Worm (Caenorhabditis elegans) whole organism, mixed stage, embryonic: Measurements from ENCODE around the gene srx-82.
A peak's percentile ranks its signal among the peaks of the same experiment; 100 is the strongest.

ENCODE experiments used
- M03D4.4 ChIP-seq: sonication (generic microtip); optimal IDR thresholded peaks from 2 replicates; lab custom pipeline; 2017; ENCODE audit warnings: mild to moderate bottlenecking, missing genetic modification characterization, missing compliant biosample characterization
- bed-3 ChIP-seq: fragments of 200-800 bp; sonication (Bioruptor generic); optimal IDR thresholded peaks from 3 replicates; lab custom pipeline; 2018; ENCODE audit warnings: mild to moderate bottlenecking, missing genetic modification characterization, moderate library complexity, missing compliant biosample characterization
- blmp-1 ChIP-seq: fragments of 150-350 bp; optimal IDR thresholded peaks from 2 replicates; lab custom pipeline; 2014; ENCODE audit warnings: missing biosample characterization, missing genetic modification characterization
- ceh-39 ChIP-seq: fragments of 150-350 bp; optimal IDR thresholded peaks from 2 replicates; lab custom pipeline; 2014; ENCODE audit warnings: missing biosample characterization, missing genetic modification characterization
- ceh-43 ChIP-seq: fragments of 200-800 bp; sonication (Bioruptor generic); optimal IDR thresholded peaks from 2 replicates; lab custom pipeline; 2018; ENCODE audit warnings: mild to moderate bottlenecking, missing genetic modification characterization, moderate library complexity, missing compliant biosample characterization
- ceh-83 ChIP-seq: fragments of 200-800 bp; sonication (Bioruptor generic); optimal IDR thresholded peaks from 2 replicates; lab custom pipeline; 2018; ENCODE audit warnings: mild to moderate bottlenecking, missing genetic modification characterization, missing compliant biosample characterization
- ces-1 ChIP-seq: fragments of 150-350 bp; optimal IDR thresholded peaks from 2 replicates; lab custom pipeline; 2014; ENCODE audit warnings: missing biosample characterization, missing genetic modification reagents, missing genetic modification characterization
- cnd-1 ChIP-seq: fragments of 200-800 bp; sonication (Bioruptor generic); optimal IDR thresholded peaks from 2 replicates; lab custom pipeline; 2018; ENCODE audit warnings: mild to moderate bottlenecking, missing genetic modification characterization, missing compliant biosample characterization
- drap-1 ChIP-seq: fragments of 200-800 bp; sonication (Bioruptor generic); optimal IDR thresholded peaks from 3 replicates; lab custom pipeline; 2018; ENCODE audit warnings: mild to moderate bottlenecking, missing genetic modification characterization, missing compliant biosample characterization
- elt-1 ChIP-seq: sonication (generic microtip); optimal IDR thresholded peaks from 2 replicates; lab custom pipeline; 2017; ENCODE audit warnings: missing genetic modification characterization, mild to moderate bottlenecking, missing compliant biosample characterization, antibody characterized with exemption, moderate library complexity, borderline replicate concordance; ENCODE audit not compliant: insufficient read depth
- elt-3 ChIP-seq: fragments of 150-350 bp; optimal IDR thresholded peaks from 2 replicates; lab custom pipeline; 2014; ENCODE audit warnings: missing biosample characterization, missing genetic modification characterization
- flh-1 ChIP-seq: fragments of 200-800 bp; sonication (Bioruptor generic); optimal IDR thresholded peaks from 2 replicates; lab custom pipeline; 2018; ENCODE audit warnings: mild to moderate bottlenecking, missing genetic modification characterization, moderate library complexity, missing compliant biosample characterization
- ham-2 ChIP-seq: fragments of 200-800 bp; sonication (Bioruptor generic); optimal IDR thresholded peaks from 2 replicates; lab custom pipeline; 2018; ENCODE audit warnings: mild to moderate bottlenecking, missing genetic modification characterization, missing compliant biosample characterization
- hlh-1 ChIP-seq: fragments of 150-350 bp; optimal IDR thresholded peaks from 2 replicates; lab custom pipeline; 2014; ENCODE audit warnings: missing biosample characterization, missing genetic modification reagents, missing genetic modification characterization
- lin-13 ChIP-seq: fragments of 150-350 bp; optimal IDR thresholded peaks from 2 replicates; lab custom pipeline; 2014; ENCODE audit warnings: missing biosample characterization, missing genetic modification characterization
- lin-32 ChIP-seq: fragments of 200-800 bp; sonication (Bioruptor generic); optimal IDR thresholded peaks from 2 replicates; lab custom pipeline; 2018; ENCODE audit warnings: mild to moderate bottlenecking, missing genetic modification characterization, missing compliant biosample characterization
- lsy-2 ChIP-seq: fragments of 150-350 bp; optimal IDR thresholded peaks from 2 replicates; lab custom pipeline; 2014; ENCODE audit warnings: missing biosample characterization, missing genetic modification characterization
- mab-5 ChIP-seq: fragments of 150-350 bp; optimal IDR thresholded peaks from 2 replicates; lab custom pipeline; 2014; ENCODE audit warnings: missing biosample characterization, missing genetic modification characterization
- mep-1 ChIP-seq: fragments of 150-350 bp; optimal IDR thresholded peaks from 2 replicates; lab custom pipeline; 2017; ENCODE audit warnings: missing biosample characterization, missing genetic modification reagents, missing genetic modification characterization, inconsistent platforms
- mls-2 ChIP-seq: sonication (generic microtip); optimal IDR thresholded peaks from 2 replicates; lab custom pipeline; 2016; ENCODE audit warnings: mild to moderate bottlenecking, missing genetic modification characterization, moderate library complexity, missing compliant biosample characterization
- nhr-12 ChIP-seq: fragments of 150-350 bp; optimal IDR thresholded peaks from 2 replicates; lab custom pipeline; 2014; ENCODE audit warnings: missing biosample characterization, missing genetic modification characterization
- nhr-2 ChIP-seq: fragments of 150-350 bp; optimal IDR thresholded peaks from 2 replicates; lab custom pipeline; 2014; ENCODE audit warnings: missing biosample characterization, missing genetic modification characterization
- nhr-237 ChIP-seq: fragments of 150-350 bp; optimal IDR thresholded peaks from 2 replicates; lab custom pipeline; 2014; ENCODE audit warnings: missing biosample characterization, missing genetic modification characterization
- nhr-28 ChIP-seq: fragments of 150-350 bp; optimal IDR thresholded peaks from 2 replicates; lab custom pipeline; 2014; ENCODE audit warnings: missing biosample characterization, missing genetic modification characterization
- nhr-76 ChIP-seq: sonication (generic microtip); optimal IDR thresholded peaks from 2 replicates; lab custom pipeline; 2017; ENCODE audit warnings: missing biosample characterization, missing genetic modification characterization
- pha-4 ChIP-seq: fragments of 150-350 bp; optimal IDR thresholded peaks from 2 replicates; lab custom pipeline; 2018; ENCODE audit warnings: missing biosample characterization, missing genetic modification reagents, missing genetic modification characterization
- sem-2 ChIP-seq: fragments of 200-800 bp; sonication (Bioruptor generic); optimal IDR thresholded peaks from 2 replicates; lab custom pipeline; 2018; ENCODE audit warnings: mild to moderate bottlenecking, missing genetic modification characterization, missing compliant biosample characterization
- snpc-4 ChIP-seq: fragments of 150-350 bp; optimal IDR thresholded peaks from 2 replicates; lab custom pipeline; 2014; ENCODE audit warnings: missing biosample characterization, missing genetic modification characterization
- sptf-1 ChIP-seq: sonication (generic microtip); optimal IDR thresholded peaks from 2 replicates; lab custom pipeline; 2017; ENCODE audit warnings: mild to moderate bottlenecking, missing genetic modification characterization, moderate library complexity, missing compliant biosample characterization
- tbx-8 ChIP-seq: fragments of 200-800 bp; sonication (Bioruptor generic); optimal IDR thresholded peaks from 2 replicates; lab custom pipeline; 2018; ENCODE audit warnings: mild to moderate bottlenecking, missing genetic modification characterization, moderate library complexity, missing compliant biosample characterization
- unc-120 ChIP-seq: sonication (generic microtip); optimal IDR thresholded peaks from 2 replicates; lab custom pipeline; 2017; ENCODE audit warnings: missing genetic modification characterization, missing compliant biosample characterization; ENCODE audit not compliant: poor library complexity, severe bottlenecking
- unc-39 ChIP-seq: fragments of 150-350 bp; optimal IDR thresholded peaks from 2 replicates; lab custom pipeline; 2014; ENCODE audit warnings: missing biosample characterization, missing genetic modification characterization
- unc-62 ChIP-seq: fragments of 150-350 bp; optimal IDR thresholded peaks from 2 replicates; lab custom pipeline; 2014; ENCODE audit warnings: missing biosample characterization, missing genetic modification reagents, missing genetic modification characterization
- zip-8 ChIP-seq: fragments of 150-350 bp; optimal IDR thresholded peaks from 2 replicates; lab custom pipeline; 2014; ENCODE audit warnings: missing biosample characterization, missing genetic modification characterization
- ztf-11 ChIP-seq: fragments of 150-350 bp; optimal IDR thresholded peaks from 2 replicates; lab custom pipeline; 2014; ENCODE audit warnings: missing biosample characterization, missing genetic modification characterization

srx-82 gene

ce11 chrV:11605227-11605626, 15.7 kb downstream of the srx-82 start:
- no peak for TF ChIP-seq zip-8
- no peak for TF ChIP-seq ceh-39 (tag; lab: Kevin White, UChicago)
- no peak for TF ChIP-seq mab-5 (tag; lab: Kevin White, UChicago)
- no peak for TF ChIP-seq M03D4.4 (tag; lab: Kevin White, UChicago)
- TF ChIP-seq ceh-83: no peak
- TF ChIP-seq nhr-28: no peak
- TF ChIP-seq tbx-8 (GFP tag; lab: Kevin White, UChicago): no peak

- TF ChIP-seq ham-2 (GFP tag; lab: Kevin White, UChicago): no peak
- TF ChIP-seq unc-120 (tag; lab: Kevin White, UChicago): no peak
- TF ChIP-seq ceh-83: no peak
Observed at ce11 chrV:11606424-11606823, 16.9 kb downstream of the srx-82 start, which contains the start of gene idpp-16. Gene idpp-16, minus strand, starts transcription at chrV:11606524.

ce11 chrV:11610049-11610448, 20.5 kb downstream of the srx-82 start, which contains the start of gene piit-1:
Gene piit-1, minus strand, starts transcription at chrV:11610149.
- TF ChIP-seq nhr-12 (tag; lab: Kevin White, UChicago) (no peak), sptf-1 (tag; lab: Kevin White, UChicago) (no peak), ceh-83 (no peak), bed-3 (GFP tag; lab: Kevin White, UChicago) (no peak), lin-13 (no peak), elt-3 (no peak)

ce11 chrV:11610481-11610880, 20.9 kb downstream of the srx-82 start, which contains the start of gene sas-5:
Gene sas-5, plus strand, starts transcription at chrV:11610737.
- TF ChIP-seq ceh-83: peak; percentile 81
- no peak for TF ChIP-seq unc-62 (GFP tag; lab: Kevin White, UChicago)
- peak; percentile 75 for TF ChIP-seq flh-1 (GFP tag; lab: Kevin White, UChicago)
- peak; percentile 6 for TF ChIP-seq lin-13
- TF ChIP-seq nhr-2: no peak
- peak; percentile 37 for TF ChIP-seq nhr-12 (tag; lab: Kevin White, UChicago)
- peak; percentile 53 for TF ChIP-seq nhr-237 (tag; lab: Kevin White, UChicago)
- peak; percentile 87 for TF ChIP-seq M03D4.4 (tag; lab: Kevin White, UChicago)
- peak; percentile 19 for TF ChIP-seq nhr-76 (tag; lab: Kevin White, UChicago)
- peak; percentile 51 for TF ChIP-seq sem-2 (GFP tag; lab: Kevin White, UChicago)
- TF ChIP-seq blmp-1 (tag; lab: Kevin White, UChicago): peak; percentile 45
- TF ChIP-seq cnd-1 (tag; lab: Kevin White, UChicago): peak; percentile 73
- peak; percentile 88 for TF ChIP-seq drap-1
- peak; percentile 62 for TF ChIP-seq bed-3 (GFP tag; lab: Kevin White, UChicago)
- TF ChIP-seq ceh-39 (tag; lab: Kevin White, UChicago): no peak
- TF ChIP-seq mab-5 (tag; lab: Kevin White, UChicago): peak; percentile 18
- TF ChIP-seq elt-1 (tag; lab: Kevin White, UChicago): peak; percentile 5
- TF ChIP-seq pha-4 (tag; lab: Kevin White, UChicago): peak; percentile 37
- TF ChIP-seq elt-3: peak; percentile 12
- peak; percentile 55 for TF ChIP-seq ces-1 (GFP tag; lab: Kevin White, UChicago)
- peak; percentile 5 for TF ChIP-seq nhr-28
- no peak for TF ChIP-seq ceh-43 (GFP tag; lab: Kevin White, UChicago)
- peak; percentile 89 for TF ChIP-seq mls-2 (tag; lab: Kevin White, UChicago)
- TF ChIP-seq ham-2 (GFP tag; lab: Kevin White, UChicago): peak; percentile 55
- peak; percentile 94 for TF ChIP-seq sptf-1 (tag; lab: Kevin White, UChicago)
- TF ChIP-seq zip-8: no peak
- TF ChIP-seq ztf-11: peak; percentile 77
- peak; percentile 70 for TF ChIP-seq mep-1 (tag; lab: Kevin White, UChicago)
- TF ChIP-seq tbx-8 (GFP tag; lab: Kevin White, UChicago): peak; percentile 80
- peak; percentile 73 for TF ChIP-seq lsy-2 (tag; lab: Kevin White, UChicago)
- TF ChIP-seq unc-39 (tag; lab: Kevin White, UChicago): no peak
- TF ChIP-seq hlh-1 (tag; lab: Kevin White, UChicago): peak; percentile 83
- no peak for TF ChIP-seq snpc-4 (tag; lab: Kevin White, UChicago)
- TF ChIP-seq unc-120 (tag; lab: Kevin White, UChicago): peak; percentile 92
- TF ChIP-seq lin-32: peak; percentile 48
